Fruit fly (Drosophila melanogaster): ENCODE measurements around the gene CG8132.

The CG8132 gene

DNA sequence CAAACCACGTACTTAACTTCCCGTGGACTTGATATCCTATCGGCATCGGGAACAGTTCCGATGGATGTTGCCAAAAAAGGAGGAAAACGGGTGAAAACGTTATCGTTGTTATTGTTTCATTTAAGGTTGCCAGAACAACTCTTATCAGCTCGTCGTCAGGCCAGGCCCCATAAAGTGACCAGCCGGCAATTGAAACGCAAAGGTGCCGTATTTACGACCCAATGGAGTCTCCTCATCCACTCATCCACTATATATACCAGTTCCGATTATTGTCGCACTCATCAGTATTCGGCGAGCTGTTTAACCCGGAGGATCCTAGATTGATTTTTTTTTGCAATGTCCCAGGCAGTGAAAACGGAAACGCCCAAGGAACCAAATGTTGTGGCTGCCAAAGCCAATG lies 36.2 kb upstream of the CG8132 start, which contains the start of gene Srr:
Gene Srr (plus strand): TSS at position 278 of the 400 bp plus-strand sequence.
- TF ChIP-seq CG7101 (tag; optimal IDR thresholded peaks at IDR 0.05) (no peak), Clk (GFP tag; optimal IDR thresholded peaks at IDR 0.05) (no peak), Crg-1 (GFP tag; optimal IDR thresholded peaks at IDR 0.05) (no peak), Mnt (GFP tag; optimal IDR thresholded peaks at IDR 0.05) (no peak), CG7045 (GFP tag; optimal IDR thresholded peaks at IDR 0.05) (no peak), bab1 (GFP tag; optimal IDR thresholded peaks at IDR 0.05) (no peak), CG33017 (tag; optimal IDR thresholded peaks at IDR 0.05) (no peak), tj (GFP tag; optimal IDR thresholded peaks at IDR 0.05) (peak; percentile 6)

dm6 chr3R:9365893-9366500 lies 35.3 kb upstream of the CG8132 start:
- TF ChIP-seq kay (GFP tag; ENCODE audit: borderline replicate concordance) (peak; percentile 95), pad (GFP tag; optimal IDR thresholded peaks at IDR 0.05) (no peak), Clk (GFP tag; optimal IDR thresholded peaks at IDR 0.05) (no peak), CG12768 (GFP tag; optimal IDR thresholded peaks at IDR 0.05) (no peak)

dm6 chr3R:9370413-9370812 lies 30.9 kb upstream of the CG8132 start:
- TF ChIP-seq CG7101 (tag; optimal IDR thresholded peaks at IDR 0.05) (no peak), bab1 (GFP tag; optimal IDR thresholded peaks at IDR 0.05) (no peak), toe (GFP tag; optimal IDR thresholded peaks at IDR 0.05) (no peak), CG7045 (GFP tag; optimal IDR thresholded peaks at IDR 0.05) (no peak), CG14711 (tag; optimal IDR thresholded peaks at IDR 0.05) (no peak), cnc (optimal IDR thresholded peaks at IDR 0.05) (no peak), CG5204 (GFP tag; optimal IDR thresholded peaks at IDR 0.05) (no peak), Clk (GFP tag; optimal IDR thresholded peaks at IDR 0.05) (no peak), kay (GFP tag; ENCODE audit: borderline replicate concordance) (peak; percentile 79), cic (GFP tag; optimal IDR thresholded peaks at IDR 0.05) (no peak), CG11617 (GFP tag; optimal IDR thresholded peaks at IDR 0.05) (peak; percentile 23), Hr96 (GFP tag; optimal IDR thresholded peaks at IDR 0.05) (no peak), Crg-1 (GFP tag; optimal IDR thresholded peaks at IDR 0.05) (no peak), tj (GFP tag; optimal IDR thresholded peaks at IDR 0.05) (no peak)

- TF ChIP-seq Mnt (GFP tag; optimal IDR thresholded peaks at IDR 0.05) (no peak), CG5204 (GFP tag; optimal IDR thresholded peaks at IDR 0.05) (no peak), tj (GFP tag; optimal IDR thresholded peaks at IDR 0.05) (no peak), bab1 (GFP tag; optimal IDR thresholded peaks at IDR 0.05) (no peak), CG33017 (tag; optimal IDR thresholded peaks at IDR 0.05) (no peak), CG7101 (tag; optimal IDR thresholded peaks at IDR 0.05) (no peak), Hr96 (GFP tag; optimal IDR thresholded peaks at IDR 0.05) (no peak), cic (GFP tag; optimal IDR thresholded peaks at IDR 0.05) (no peak), CG1620 (GFP tag; optimal IDR thresholded peaks at IDR 0.05) (no peak), cnc (optimal IDR thresholded peaks at IDR 0.05) (no peak), Crg-1 (GFP tag; optimal IDR thresholded peaks at IDR 0.05) (no peak), CG14711 (tag; optimal IDR thresholded peaks at IDR 0.05) (no peak), toe (GFP tag; optimal IDR thresholded peaks at IDR 0.05) (no peak), Clk (GFP tag; optimal IDR thresholded peaks at IDR 0.05) (no peak), pad (GFP tag; optimal IDR thresholded peaks at IDR 0.05) (no peak), ovo (GFP tag; optimal IDR thresholded peaks at IDR 0.05) (no peak), CG12768 (GFP tag; optimal IDR thresholded peaks at IDR 0.05) (no peak), kay (GFP tag; ENCODE audit: borderline replicate concordance) (no peak)
These were observed 24.5 kb upstream of the CG8132 start for dm6 chr3R:9376789-9377188.

dm6 chr3R:9378644-9379411 lies 22.5 kb upstream of the CG8132 start:
- TF ChIP-seq CG7101 (tag; optimal IDR thresholded peaks at IDR 0.05) (no peak), CG33017 (tag; optimal IDR thresholded peaks at IDR 0.05) (no peak), cic (GFP tag; optimal IDR thresholded peaks at IDR 0.05) (no peak), Mnt (GFP tag; optimal IDR thresholded peaks at IDR 0.05) (no peak), tj (GFP tag; optimal IDR thresholded peaks at IDR 0.05) (no peak), CG7045 (GFP tag; optimal IDR thresholded peaks at IDR 0.05) (no peak), CG5204 (GFP tag; optimal IDR thresholded peaks at IDR 0.05) (no peak), ovo (GFP tag; optimal IDR thresholded peaks at IDR 0.05) (no peak)

- TF ChIP-seq Clk (GFP tag; optimal IDR thresholded peaks at IDR 0.05) (no peak), CG7101 (tag; optimal IDR thresholded peaks at IDR 0.05) (no peak), CG33017 (tag; optimal IDR thresholded peaks at IDR 0.05) (no peak), CG5204 (GFP tag; optimal IDR thresholded peaks at IDR 0.05) (no peak)
These were observed 20.3 kb upstream of the CG8132 start for dm6 chr3R:9380970-9381369.

- TF ChIP-seq CG7045 (GFP tag; optimal IDR thresholded peaks at IDR 0.05): no peak
- no peak for TF ChIP-seq CG11617 (GFP tag; optimal IDR thresholded peaks at IDR 0.05)
- no peak for TF ChIP-seq kay (GFP tag; ENCODE audit: borderline replicate concordance)
These were observed 15.3 kb upstream of the CG8132 start for dm6 chr3R:9385987-9386386.

Measured in whole organism, adult.